Fruit fly (Drosophila melanogaster) whole organism, embryonic: Measurements from ENCODE around the gene VhaAC39-1.

Experiments
- Asciz ChIP-seq: fragments of 200-800 bp; sonication (Bioruptor generic); optimal IDR thresholded peaks from 2 replicates; lab custom pipeline; 2017; ENCODE audit warnings: missing biosample characterization, mild to moderate bottlenecking, missing genetic modification characterization, missing genetic modification reagents
- B-H1 ChIP-seq: fragments of 200-800 bp; sonication (Bioruptor generic); IDR thresholded peaks from 3 replicates; pipeline ENCODE4 v1.3.6; 2022; ENCODE audit warnings: missing biosample characterization, missing genetic modification characterization
- Bteb2 ChIP-seq: fragments of 200-800 bp; sonication (Bioruptor generic); optimal IDR thresholded peaks from 2 replicates; lab custom pipeline; 2016; ENCODE audit warnings: missing biosample characterization, missing genetic modification characterization
- CG10147 ChIP-seq: fragments of 200-800 bp; sonication (Bioruptor generic); optimal IDR thresholded peaks from 2 replicates; lab custom pipeline; 2019; ENCODE audit warnings: missing biosample characterization, mild to moderate bottlenecking, missing genetic modification characterization, moderate library complexity
- CG10267 ChIP-seq: fragments of 200-800 bp; sonication (Bioruptor generic); optimal IDR thresholded peaks from 2 replicates; lab custom pipeline; 2018; ENCODE audit warnings: missing biosample characterization, mild to moderate bottlenecking, missing genetic modification characterization, moderate library complexity
- CG10565 ChIP-seq: fragments of 200-800 bp; sonication (Bioruptor generic); optimal IDR thresholded peaks from 3 replicates; lab custom pipeline; 2016; ENCODE audit warnings: missing biosample characterization, mild to moderate bottlenecking, missing genetic modification characterization
- CG10654 ChIP-seq: fragments of 200-800 bp; sonication (Bioruptor generic); optimal IDR thresholded peaks from 2 replicates; lab custom pipeline; 2016; ENCODE audit warnings: missing biosample characterization, missing genetic modification characterization
- CG13775 ChIP-seq: fragments of 200-800 bp; sonication (Bioruptor generic); optimal IDR thresholded peaks from 3 replicates; lab custom pipeline; 2017; ENCODE audit warnings: missing biosample characterization, mild to moderate bottlenecking, missing genetic modification characterization
- CG14710 ChIP-seq: fragments of 200-800 bp; sonication (Bioruptor generic); optimal IDR thresholded peaks from 3 replicates; lab custom pipeline; 2019; ENCODE audit warnings: missing biosample characterization, mild to moderate bottlenecking, missing genetic modification characterization, moderate library complexity
- CG17361 ChIP-seq: fragments of 200-800 bp; sonication (Bioruptor generic); IDR thresholded peaks from 3 replicates; pipeline ENCODE4 v1.3.6; 2022; ENCODE audit warnings: missing biosample characterization, missing genetic modification characterization
- CG18764 ChIP-seq: fragments of 200-800 bp; sonication (Bioruptor generic); optimal IDR thresholded peaks from 3 replicates; lab custom pipeline; 2016; ENCODE audit warnings: missing biosample characterization, missing genetic modification characterization
- CG33557 ChIP-seq: fragments of 200-800 bp; sonication (Bioruptor generic); optimal IDR thresholded peaks from 2 replicates; lab custom pipeline; 2019; ENCODE audit warnings: missing biosample characterization, mild to moderate bottlenecking, missing genetic modification characterization, moderate library complexity
- CG3838 ChIP-seq: fragments of 200-800 bp; sonication (Bioruptor generic); optimal IDR thresholded peaks from 3 replicates; lab custom pipeline; 2016; ENCODE audit warnings: missing biosample characterization, missing genetic modification characterization
- CG3847 ChIP-seq: fragments of 200-800 bp; sonication (Bioruptor generic); IDR thresholded peaks from 2 replicates; pipeline ENCODE4 v1.3.6; 2022; ENCODE audit warnings: missing biosample characterization, missing genetic modification characterization
- CG42726 ChIP-seq: fragments of 200-800 bp; sonication (Bioruptor generic); IDR thresholded peaks from 2 replicates; pipeline ENCODE4 v1.3.6; 2022; ENCODE audit warnings: missing biosample characterization, missing genetic modification characterization; ENCODE audit not compliant: partially characterized antibody
- CG43689 ChIP-seq: fragments of 200-800 bp; sonication (Bioruptor generic); IDR thresholded peaks from 2 replicates; pipeline ENCODE4 v1.3.6; 2022; ENCODE audit warnings: missing biosample characterization, missing genetic modification characterization
- CG6683 ChIP-seq: fragments of 200-800 bp; sonication (Bioruptor generic); optimal IDR thresholded peaks from 2 replicates; lab custom pipeline; 2017; ENCODE audit warnings: missing biosample characterization, mild to moderate bottlenecking, missing genetic modification characterization, missing genetic modification reagents
- CG6813 ChIP-seq: fragments of 200-800 bp; sonication (Bioruptor generic); optimal IDR thresholded peaks from 2 replicates; lab custom pipeline; 2017; ENCODE audit warnings: missing biosample characterization, missing genetic modification characterization, mild to moderate bottlenecking, moderate library complexity, missing genetic modification reagents
- CG7271 ChIP-seq: fragments of 200-800 bp; sonication (Bioruptor generic); optimal IDR thresholded peaks from 2 replicates; lab custom pipeline; 2018; ENCODE audit warnings: missing biosample characterization, mild to moderate bottlenecking, missing genetic modification characterization, moderate library complexity
- CG7839 ChIP-seq: fragments of 200-800 bp; sonication (Bioruptor generic); optimal IDR thresholded peaks from 3 replicates; lab custom pipeline; 2018; ENCODE audit warnings: missing biosample characterization, mild to moderate bottlenecking, missing genetic modification characterization, moderate library complexity
- CG8388 ChIP-seq: fragments of 200-800 bp; sonication (Bioruptor generic); optimal IDR thresholded peaks from 2 replicates; lab custom pipeline; 2019; ENCODE audit warnings: missing biosample characterization, mild to moderate bottlenecking, missing genetic modification characterization, moderate library complexity
- CG8944 ChIP-seq: fragments of 200-800 bp; sonication (Bioruptor generic); optimal IDR thresholded peaks from 3 replicates; lab custom pipeline; 2016; ENCODE audit warnings: missing biosample characterization, missing genetic modification characterization
- Gsc ChIP-seq: fragments of 200-800 bp; sonication (Bioruptor generic); IDR thresholded peaks from 2 replicates; pipeline ENCODE4 v1.3.6; 2022; ENCODE audit warnings: missing biosample characterization, missing genetic modification characterization
- HHEX ChIP-seq: fragments of 200-800 bp; sonication (Bioruptor generic); optimal IDR thresholded peaks from 3 replicates; lab custom pipeline; 2017; ENCODE audit warnings: missing biosample characterization, mild to moderate bottlenecking, missing genetic modification characterization, missing genetic modification reagents
- HLH54F ChIP-seq: fragments of 200-800 bp; sonication (Bioruptor generic); optimal IDR thresholded peaks from 3 replicates; lab custom pipeline; 2016; ENCODE audit warnings: missing biosample characterization, missing genetic modification characterization
- Hmx ChIP-seq: fragments of 200-800 bp; sonication (Bioruptor generic); optimal IDR thresholded peaks from 2 replicates; lab custom pipeline; 2016; ENCODE audit warnings: missing biosample characterization, missing genetic modification characterization
- Hr78 ChIP-seq, 2 experiments: fragments of 200-800 bp in 1 of 2; fragments of >200 bp in 1 of 2; sonication (Bioruptor generic) in 1 of 2; optimal IDR thresholded peaks; 2 replicates each; lab custom pipeline; 2017 to 2019; ENCODE audit warnings: missing biosample characterization in 2 of 2, missing genetic modification characterization in 2 of 2, mild to moderate bottlenecking in 1 of 2, moderate library complexity in 1 of 2
- Mes4 ChIP-seq: fragments of 200-800 bp; sonication (Bioruptor generic); optimal IDR thresholded peaks from 2 replicates; lab custom pipeline; 2016; ENCODE audit warnings: missing biosample characterization, missing genetic modification characterization
- Oli ChIP-seq: fragments of 200-800 bp; sonication (Bioruptor generic); optimal IDR thresholded peaks from 2 replicates; lab custom pipeline; 2018; ENCODE audit warnings: missing biosample characterization, mild to moderate bottlenecking, missing genetic modification characterization, moderate library complexity
- Sox102F ChIP-seq: fragments of 200-800 bp; sonication (Bioruptor generic); optimal IDR thresholded peaks from 2 replicates; lab custom pipeline; 2018; ENCODE audit warnings: missing biosample characterization, mild to moderate bottlenecking, missing genetic modification characterization, moderate library complexity
- Spps ChIP-seq: fragments of 200-800 bp; sonication (Bioruptor generic); optimal IDR thresholded peaks from 2 replicates; lab custom pipeline; 2018; ENCODE audit warnings: missing biosample characterization, mild to moderate bottlenecking, missing genetic modification characterization
- al ChIP-seq: fragments of 200-800 bp; sonication (Bioruptor generic); IDR thresholded peaks from 2 replicates; pipeline ENCODE4 v1.3.6; 2022; ENCODE audit warnings: missing biosample characterization, missing genetic modification characterization
- bsh ChIP-seq, 2 experiments: fragments of 200-800 bp; sonication (Bioruptor generic); optimal IDR thresholded peaks; 2 replicates each; lab custom pipeline; 2017 to 2018; ENCODE audit warnings: mild to moderate bottlenecking in 2 of 2, missing biosample characterization in 2 of 2, missing genetic modification characterization in 2 of 2, moderate library complexity in 1 of 2
- cato ChIP-seq: fragments of 200-800 bp; sonication (Bioruptor generic); optimal IDR thresholded peaks from 2 replicates; lab custom pipeline; 2016; ENCODE audit warnings: missing biosample characterization, missing genetic modification characterization, borderline replicate concordance
- cg ChIP-seq: fragments of 200-800 bp; sonication (Bioruptor generic); optimal IDR thresholded peaks from 3 replicates; lab custom pipeline; 2019; ENCODE audit warnings: missing biosample characterization, mild to moderate bottlenecking, missing genetic modification characterization, moderate library complexity
- chinmo ChIP-seq: fragments of 200-800 bp; sonication (Bioruptor generic); IDR thresholded peaks from 4 replicates; pipeline ENCODE4 v1.3.6; 2022; ENCODE audit warnings: missing biosample characterization, missing genetic modification characterization; ENCODE audit not compliant: partially characterized antibody
- dan ChIP-seq: fragments of 200-800 bp; sonication (Bioruptor generic); IDR thresholded peaks from 2 replicates; pipeline ENCODE4 v1.3.6; 2022; ENCODE audit warnings: missing biosample characterization, missing genetic modification characterization
- dimm ChIP-seq: fragments of 200-800 bp; sonication (Bioruptor generic); IDR thresholded peaks from 2 replicates; pipeline ENCODE4 v1.3.6; 2022; ENCODE audit warnings: missing biosample characterization, missing genetic modification characterization
- dm ChIP-seq: fragments of 200-800 bp; sonication (Bioruptor generic); optimal IDR thresholded peaks from 3 replicates; lab custom pipeline; 2016; ENCODE audit warnings: missing biosample characterization, missing genetic modification characterization
- gro ChIP-seq: fragments of 200-800 bp; sonication (Bioruptor generic); optimal IDR thresholded peaks from 2 replicates; lab custom pipeline; 2016; ENCODE audit warnings: missing biosample characterization, missing genetic modification characterization
- gsb-n ChIP-seq: fragments of 200-800 bp; sonication (Bioruptor generic); optimal IDR thresholded peaks from 3 replicates; lab custom pipeline; 2018; ENCODE audit warnings: missing biosample characterization, mild to moderate bottlenecking, missing genetic modification characterization
- ham ChIP-seq: fragments of 200-800 bp; sonication (Bioruptor generic); IDR thresholded peaks from 2 replicates; pipeline ENCODE4 v1.3.6; 2022; ENCODE audit warnings: missing biosample characterization, missing genetic modification characterization
- nerfin-1 ChIP-seq: fragments of 200-800 bp; sonication (Bioruptor generic); optimal IDR thresholded peaks from 3 replicates; lab custom pipeline; 2019; ENCODE audit warnings: missing biosample characterization, mild to moderate bottlenecking, missing genetic modification characterization, moderate library complexity
- nerfin-2 ChIP-seq: fragments of 200-800 bp; sonication (Bioruptor generic); IDR thresholded peaks from 2 replicates; pipeline ENCODE4 v1.3.6; 2022; ENCODE audit warnings: missing biosample characterization, missing genetic modification characterization; ENCODE audit not compliant: partially characterized antibody
- odd ChIP-seq: fragments of 200-800 bp; sonication (Bioruptor generic); optimal IDR thresholded peaks from 2 replicates; lab custom pipeline; 2017; ENCODE audit warnings: missing biosample characterization, mild to moderate bottlenecking, missing genetic modification characterization
- org-1 ChIP-seq: fragments of 200-800 bp; sonication (Bioruptor generic); optimal IDR thresholded peaks from 2 replicates; lab custom pipeline; 2017; ENCODE audit warnings: missing biosample characterization, missing genetic modification characterization
- run ChIP-seq: fragments of 200-800 bp; sonication (Bioruptor generic); optimal IDR thresholded peaks from 3 replicates; lab custom pipeline; 2018; ENCODE audit warnings: missing biosample characterization, mild to moderate bottlenecking, missing genetic modification characterization
- sd ChIP-seq: fragments of 200-800 bp; sonication (Bioruptor generic); optimal IDR thresholded peaks from 3 replicates; lab custom pipeline; 2018; ENCODE audit warnings: missing biosample characterization, mild to moderate bottlenecking, missing genetic modification characterization, moderate library complexity
- tgo ChIP-seq: fragments of 200-800 bp; sonication (Bioruptor generic); IDR thresholded peaks from 3 replicates; pipeline ENCODE4 v1.3.6; 2022; ENCODE audit warnings: missing biosample characterization, missing genetic modification characterization
- yki ChIP-seq: fragments of >200 bp; optimal IDR thresholded peaks from 3 replicates; lab custom pipeline; 2018

VhaAC39-1 gene

DNA sequence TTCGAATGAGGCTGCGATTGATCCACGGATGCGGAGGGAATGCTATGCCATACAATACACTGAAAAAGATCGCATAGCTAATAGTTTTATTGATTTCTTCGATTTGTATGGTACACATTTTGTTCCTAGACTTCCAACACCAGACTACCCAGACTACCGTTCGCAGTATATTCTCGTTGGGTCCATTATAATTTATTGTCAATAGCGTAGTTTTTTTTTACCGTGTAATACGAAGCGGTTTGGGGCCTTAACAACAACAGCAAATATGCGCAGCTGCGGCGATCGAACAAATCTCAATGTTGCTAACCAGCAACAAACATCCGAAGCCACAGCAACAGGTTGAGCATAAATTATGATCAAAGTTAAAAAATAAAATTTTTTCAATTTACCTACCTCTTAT lies 41.9 kb upstream of the VhaAC39-1 start (continued):
- TF ChIP-seq yki (lab: Kevin White, UChicago): no peak
- TF ChIP-seq HLH54F (GFP tag; lab: Kevin White, UChicago): peak; percentile 78
- TF ChIP-seq Hr78 (GFP tag; optimal IDR thresholded peaks at IDR 0.05; lab: Kevin White, UChicago): peak in 1 of 2 experiments; percentile 42
- TF ChIP-seq Sox102F (GFP tag; lab: Kevin White, UChicago): peak; percentile 82
- no peak for TF ChIP-seq CG43689
- TF ChIP-seq CG3847 (GFP tag; lab: Robert Waterston, UW): peak; percentile 68
- TF ChIP-seq Mes4 (GFP tag; lab: Kevin White, UChicago): peak; percentile 60
- peak; percentile 49 for TF ChIP-seq CG33557 (GFP tag; lab: Kevin White, UChicago)
- TF ChIP-seq gsb-n (tag; lab: Kevin White, UChicago): peak; percentile 62
- no peak for TF ChIP-seq cg (GFP tag; lab: Kevin White, UChicago)
- peak; percentile 58 for TF ChIP-seq dm
- TF ChIP-seq Hmx (GFP tag; lab: Kevin White, UChicago): peak; percentile 10
- TF ChIP-seq dimm (GFP tag; lab: Robert Waterston, UW): no peak
- TF ChIP-seq nerfin-2: no peak
- peak; percentile 63 for TF ChIP-seq CG10654 (GFP tag; lab: Kevin White, UChicago)
- TF ChIP-seq bsh (GFP tag; optimal IDR thresholded peaks at IDR 0.05; lab: Kevin White, UChicago): peak in 1 of 2 experiments; percentile 80
- TF ChIP-seq chinmo (GFP tag; lab: Robert Waterston, UW): 0 out of 4 replicates have a peak, but pooled peaks have one; percentile 59
- TF ChIP-seq tgo (GFP tag; lab: Robert Waterston, UW): peak; percentile 82
- no peak for TF ChIP-seq ham (GFP tag; lab: Robert Waterston, UW)
- peak; percentile 63 for TF ChIP-seq B-H1
- TF ChIP-seq run (tag; lab: Kevin White, UChicago): peak; percentile 62
- TF ChIP-seq CG6813 (GFP tag; lab: Kevin White, UChicago): peak; percentile 80
- TF ChIP-seq CG8944 (GFP tag; lab: Kevin White, UChicago): peak; percentile 74
- TF ChIP-seq odd (GFP tag; lab: Kevin White, UChicago): peak; percentile 72
- TF ChIP-seq CG10565 (GFP tag; lab: Kevin White, UChicago): no peak
- peak; percentile 38; the same call in 1 of the 2 replicates for TF ChIP-seq Gsc (GFP tag; lab: Robert Waterston, UW)
- TF ChIP-seq gro: peak; percentile 80
- TF ChIP-seq CG13775: peak; percentile 67
- peak; percentile 64 for TF ChIP-seq org-1 (GFP tag; lab: Kevin White, UChicago)
- TF ChIP-seq Bteb2 (GFP tag; lab: Kevin White, UChicago): peak; percentile 74
- TF ChIP-seq HHEX (GFP tag; lab: Kevin White, UChicago): peak; percentile 82
- peak; percentile 81 for TF ChIP-seq Oli (tag; lab: Kevin White, UChicago)
- peak; percentile 81 for TF ChIP-seq CG17361 (GFP tag; lab: Robert Waterston, UW)
- TF ChIP-seq CG3838: peak; percentile 37
- TF ChIP-seq Asciz (GFP tag; lab: Kevin White, UChicago): peak; percentile 78
- no peak for TF ChIP-seq CG7271 (tag; lab: Kevin White, UChicago)
- TF ChIP-seq Spps (tag; lab: Kevin White, UChicago): peak; percentile 24
- TF ChIP-seq CG18764 (GFP tag; lab: Kevin White, UChicago): peak; percentile 54
- no peak for TF ChIP-seq CG42726 (GFP tag; lab: Robert Waterston, UW)
- TF ChIP-seq al (GFP tag; lab: Robert Waterston, UW): peak; percentile 74
- TF ChIP-seq CG7839 (tag; lab: Kevin White, UChicago): peak; percentile 84
- peak; percentile 65 for TF ChIP-seq CG10147 (GFP tag; lab: Kevin White, UChicago)
- peak; percentile 14 for TF ChIP-seq cato
- peak; percentile 73 for TF ChIP-seq CG14710 (tag; lab: Kevin White, UChicago)
- TF ChIP-seq sd: peak; percentile 92
- TF ChIP-seq CG6683: peak; percentile 49
- TF ChIP-seq nerfin-1: peak; percentile 74
- TF ChIP-seq dan (GFP tag; lab: Robert Waterston, UW): no peak
- TF ChIP-seq CG8388 (GFP tag; lab: Kevin White, UChicago): peak; percentile 67
- peak; percentile 75 for TF ChIP-seq CG10267
